Worm (Caenorhabditis elegans) whole organism, L2 larva: ENCODE results near the gene clc-4.

Experiments used
- C34F6.9 ChIP-seq: fragments of 150-350 bp; optimal IDR thresholded peaks from 2 replicates; lab custom pipeline; 2014; ENCODE audit warnings: missing biosample characterization, missing genetic modification characterization
- F13H6.1 ChIP-seq: sonication (generic microtip); optimal IDR thresholded peaks from 2 replicates; lab custom pipeline; 2016; ENCODE audit warnings: missing genetic modification characterization, missing compliant biosample characterization
- R02D3.7 ChIP-seq: fragments of 150-350 bp; optimal IDR thresholded peaks from 2 replicates; lab custom pipeline; 2014; ENCODE audit warnings: missing biosample characterization, missing genetic modification characterization
- Y55F3AM.14 ChIP-seq: fragments of 200-800 bp; sonication (Bioruptor generic); optimal IDR thresholded peaks from 2 replicates; lab custom pipeline; 2018; ENCODE audit warnings: mild to moderate bottlenecking, missing genetic modification characterization, missing compliant biosample characterization
- ZK546.5 ChIP-seq: sonication (generic microtip); optimal IDR thresholded peaks from 2 replicates; lab custom pipeline; 2017; ENCODE audit warnings: missing biosample characterization, missing genetic modification characterization
- alr-1 ChIP-seq: fragments of 150-350 bp; optimal IDR thresholded peaks from 2 replicates; lab custom pipeline; 2014; ENCODE audit warnings: missing biosample characterization, missing genetic modification characterization
- aly-2 ChIP-seq: fragments of 150-350 bp; optimal IDR thresholded peaks from 2 replicates; lab custom pipeline; 2014; ENCODE audit warnings: missing biosample characterization, missing genetic modification characterization
- ama-1 ChIP-seq: fragments of 150-350 bp; optimal IDR thresholded peaks from 2 replicates; lab custom pipeline; 2018; ENCODE audit warnings: inconsistent platforms
- blmp-1 ChIP-seq: sonication (generic microtip); optimal IDR thresholded peaks from 2 replicates; lab custom pipeline; 2017; ENCODE audit warnings: missing genetic modification characterization, mild to moderate bottlenecking, missing compliant biosample characterization, antibody characterized with exemption, moderate library complexity; ENCODE audit not compliant: insufficient read depth
- ceh-16 ChIP-seq: fragments of 150-350 bp; optimal IDR thresholded peaks from 2 replicates; lab custom pipeline; 2014; ENCODE audit warnings: missing biosample characterization, missing genetic modification characterization
- ceh-82 ChIP-seq: fragments of 150-350 bp; optimal IDR thresholded peaks from 2 replicates; lab custom pipeline; 2014; ENCODE audit warnings: missing biosample characterization, missing genetic modification characterization
- dmd-4 ChIP-seq: sonication (generic microtip); optimal IDR thresholded peaks from 2 replicates; lab custom pipeline; 2017; ENCODE audit warnings: missing biosample characterization, missing genetic modification characterization
- egl-27 ChIP-seq: sonication (generic microtip); optimal IDR thresholded peaks from 3 replicates; lab custom pipeline; 2017; ENCODE audit warnings: missing biosample characterization, missing genetic modification reagents, missing genetic modification characterization
- elt-3 ChIP-seq: sonication (generic microtip); optimal IDR thresholded peaks from 2 replicates; lab custom pipeline; 2017; ENCODE audit warnings: missing biosample characterization, missing genetic modification characterization
- fos-1 ChIP-seq: fragments of 150-350 bp; optimal IDR thresholded peaks from 2 replicates; lab custom pipeline; 2014; ENCODE audit warnings: missing biosample characterization, missing genetic modification characterization
- lin-11 ChIP-seq: fragments of 150-350 bp; sonication (generic microtip); optimal IDR thresholded peaks from 2 replicates; lab custom pipeline; 2014; ENCODE audit warnings: missing biosample characterization, missing genetic modification characterization, inconsistent platforms, mixed read lengths
- lin-13 ChIP-seq: fragments of 150-350 bp; optimal IDR thresholded peaks from 2 replicates; lab custom pipeline; 2014; ENCODE audit warnings: missing biosample characterization, missing genetic modification reagents, missing genetic modification characterization
- lin-39 ChIP-seq: fragments of 150-350 bp; optimal IDR thresholded peaks from 2 replicates; lab custom pipeline; 2014; ENCODE audit warnings: missing biosample characterization, missing genetic modification reagents, missing genetic modification characterization
- lsy-2 ChIP-seq, 2 experiments: fragments of 150-350 bp in 1 of 2; sonication (generic microtip) in 1 of 2; optimal IDR thresholded peaks; 2 replicates each; lab custom pipeline; 2014 to 2017; ENCODE audit warnings: missing biosample characterization in 2 of 2, missing genetic modification characterization in 2 of 2
- mab-5 ChIP-seq: fragments of 150-350 bp; optimal IDR thresholded peaks from 2 replicates; lab custom pipeline; 2014; ENCODE audit warnings: missing biosample characterization, missing genetic modification characterization
- mbf-1 ChIP-seq: sonication (generic microtip); optimal IDR thresholded peaks from 2 replicates; lab custom pipeline; 2017; ENCODE audit warnings: missing biosample characterization, missing genetic modification characterization
- mdl-1 ChIP-seq, 2 experiments: fragments of 150-350 bp in 1 of 2; sonication (generic microtip) in 1 of 2; optimal IDR thresholded peaks; 2 replicates each; lab custom pipeline; 2017; ENCODE audit warnings: missing biosample characterization in 2 of 2, missing genetic modification characterization in 2 of 2
- nhr-10 ChIP-seq: sonication (generic microtip); optimal IDR thresholded peaks from 2 replicates; lab custom pipeline; 2017; ENCODE audit warnings: missing biosample characterization, missing genetic modification characterization
- nhr-11 ChIP-seq: fragments of 150-350 bp; optimal IDR thresholded peaks from 2 replicates; lab custom pipeline; 2014; ENCODE audit warnings: missing biosample characterization, missing genetic modification characterization
- nhr-12 ChIP-seq: fragments of 150-350 bp; optimal IDR thresholded peaks from 2 replicates; lab custom pipeline; 2014; ENCODE audit warnings: missing biosample characterization, missing genetic modification characterization
- nhr-129 ChIP-seq: fragments of 150-350 bp; optimal IDR thresholded peaks from 2 replicates; lab custom pipeline; 2014; ENCODE audit warnings: missing biosample characterization, missing genetic modification characterization
- nhr-21 ChIP-seq: fragments of 150-350 bp; optimal IDR thresholded peaks from 2 replicates; lab custom pipeline; 2014; ENCODE audit warnings: missing biosample characterization, missing genetic modification characterization
- nhr-23 ChIP-seq: fragments of 150-350 bp; optimal IDR thresholded peaks from 2 replicates; lab custom pipeline; 2014; ENCODE audit warnings: missing biosample characterization, missing genetic modification reagents, missing genetic modification characterization
- nhr-237 ChIP-seq: fragments of 150-350 bp; optimal IDR thresholded peaks from 2 replicates; lab custom pipeline; 2014; ENCODE audit warnings: missing biosample characterization, missing genetic modification characterization
- nhr-6 ChIP-seq: fragments of 150-350 bp; optimal IDR thresholded peaks from 2 replicates; lab custom pipeline; 2014; ENCODE audit warnings: missing biosample characterization, missing genetic modification characterization
- nhr-77 ChIP-seq: fragments of 150-350 bp; optimal IDR thresholded peaks from 2 replicates; lab custom pipeline; 2014; ENCODE audit warnings: missing biosample characterization, missing genetic modification characterization
- peb-1 ChIP-seq: fragments of 150-350 bp; optimal IDR thresholded peaks from 2 replicates; lab custom pipeline; 2014; ENCODE audit warnings: missing biosample characterization, missing genetic modification characterization
- sem-4 ChIP-seq: fragments of 150-350 bp; optimal IDR thresholded peaks from 2 replicates; lab custom pipeline; 2014; ENCODE audit warnings: missing biosample characterization, missing genetic modification reagents, missing genetic modification characterization
- skn-1 ChIP-seq: sonication (generic microtip); optimal IDR thresholded peaks from 2 replicates; lab custom pipeline; 2017; ENCODE audit warnings: missing biosample characterization, missing genetic modification characterization
- sma-3 ChIP-seq: sonication (generic microtip); optimal IDR thresholded peaks from 2 replicates; lab custom pipeline; 2016; ENCODE audit warnings: missing genetic modification reagents, missing genetic modification characterization, missing compliant biosample characterization
- sma-9 ChIP-seq, 2 experiments: fragments of 150-350 bp in 1 of 2; sonication (generic microtip) in 1 of 2; optimal IDR thresholded peaks; 2 replicates each; lab custom pipeline; 2014 to 2016; ENCODE audit warnings: missing genetic modification characterization in 2 of 2, mild to moderate bottlenecking in 1 of 2, missing biosample characterization in 1 of 2, missing compliant biosample characterization in 1 of 2, missing genetic modification reagents in 1 of 2, moderate library complexity in 1 of 2
- snpc-4 ChIP-seq: fragments of 150-350 bp; optimal IDR thresholded peaks from 2 replicates; lab custom pipeline; 2014; ENCODE audit warnings: missing biosample characterization, missing genetic modification characterization
- unc-39 ChIP-seq: fragments of 150-350 bp; optimal IDR thresholded peaks from 2 replicates; lab custom pipeline; 2014; ENCODE audit warnings: missing biosample characterization, missing genetic modification characterization
- unc-55 ChIP-seq: fragments of 150-350 bp; sonication (generic microtip); optimal IDR thresholded peaks from 3 replicates; lab custom pipeline; 2014; ENCODE audit warnings: missing biosample characterization, missing genetic modification reagents, missing genetic modification characterization
- unc-62 ChIP-seq: fragments of 150-350 bp; optimal IDR thresholded peaks from 2 replicates; lab custom pipeline; 2014; ENCODE audit warnings: missing biosample characterization, missing genetic modification reagents, missing genetic modification characterization
- zag-1 ChIP-seq: fragments of 150-350 bp; optimal IDR thresholded peaks from 2 replicates; lab custom pipeline; 2014; ENCODE audit warnings: missing biosample characterization, missing genetic modification characterization
- ztf-1 ChIP-seq: fragments of 200-800 bp; sonication (Bioruptor generic); conservative IDR thresholded peaks from 2 replicates; pipeline ENCODE4 v1.3.6; 2022; ENCODE audit warnings: missing genetic modification characterization, missing compliant biosample characterization
- ztf-11 ChIP-seq: sonication (generic microtip); optimal IDR thresholded peaks from 2 replicates; lab custom pipeline; 2017; ENCODE audit warnings: missing biosample characterization, missing genetic modification characterization
- ztf-4 ChIP-seq: fragments of 150-350 bp; optimal IDR thresholded peaks from 2 replicates; lab custom pipeline; 2014; ENCODE audit warnings: missing biosample characterization, missing genetic modification characterization

The clc-4 gene

ce11 chrX:10783822-10784221 lies at the start of gene clc-4:
Gene clc-4, minus strand, starts transcription at chrX:10783922.
- no peak for TF ChIP-seq F13H6.1 (tag; lab: Kevin White, UChicago)
- no peak for TF ChIP-seq ZK546.5 (tag; lab: Kevin White, UChicago)
- TF ChIP-seq dmd-4 (tag; lab: Kevin White, UChicago): no peak
- no peak for TF ChIP-seq zag-1 (tag; lab: Kevin White, UChicago)
- no peak for TF ChIP-seq nhr-11 (tag; lab: Kevin White, UChicago)
- TF ChIP-seq mbf-1: no peak
- TF ChIP-seq nhr-237 (tag; lab: Kevin White, UChicago): no peak
- no peak for TF ChIP-seq nhr-77 (tag; lab: Kevin White, UChicago)
- TF ChIP-seq mab-5 (tag; lab: Kevin White, UChicago): no peak
- no peak for TF ChIP-seq lsy-2 (tag; optimal IDR thresholded peaks at IDR 0.05; lab: Kevin White, UChicago)
- no peak for TF ChIP-seq aly-2 (tag; lab: Kevin White, UChicago)
- TF ChIP-seq peb-1 (tag; lab: Kevin White, UChicago): no peak
- no peak for TF ChIP-seq lin-13 (GFP tag; lab: Kevin White, UChicago)
- TF ChIP-seq Y55F3AM.14 (GFP tag; lab: Kevin White, UChicago): no peak
- TF ChIP-seq sma-3 (GFP tag; lab: Kevin White, UChicago): no peak
- no peak for TF ChIP-seq ceh-82 (tag; lab: Kevin White, UChicago)
- TF ChIP-seq nhr-10 (tag; lab: Kevin White, UChicago): no peak

ce11 chrX:10821160-10821559 lies 37.4 kb upstream of the clc-4 start:
- no peak for TF ChIP-seq elt-3 (tag; lab: Kevin White, UChicago)
- no peak for TF ChIP-seq ztf-1 (GFP tag; lab: Robert Waterston, UW)
- TF ChIP-seq mbf-1: no peak
- no peak for TF ChIP-seq ceh-16 (tag; lab: Kevin White, UChicago)
- TF ChIP-seq F13H6.1 (tag; lab: Kevin White, UChicago): no peak
- TF ChIP-seq zag-1 (tag; lab: Kevin White, UChicago): no peak
- peak; percentile 5 for TF ChIP-seq nhr-21
- peak; percentile 66 for TF ChIP-seq unc-55 (GFP tag; lab: Kevin White, UChicago)
- no peak for TF ChIP-seq ceh-82 (tag; lab: Kevin White, UChicago)
- TF ChIP-seq dmd-4 (tag; lab: Kevin White, UChicago): no peak
- TF ChIP-seq snpc-4: no peak
- TF ChIP-seq alr-1 (tag; lab: Kevin White, UChicago): no peak
- no peak for TF ChIP-seq mab-5 (tag; lab: Kevin White, UChicago)
- TF ChIP-seq nhr-6 (tag; lab: Kevin White, UChicago): no peak
- TF ChIP-seq sma-3 (GFP tag; lab: Kevin White, UChicago): peak; percentile 2
- no peak for TF ChIP-seq unc-62
- no peak for TF ChIP-seq egl-27
- peak; percentile 59 for TF ChIP-seq sma-9 (GFP tag; optimal IDR thresholded peaks at IDR 0.05; lab: Kevin White, UChicago)
- no peak for TF ChIP-seq sma-9 (tag; optimal IDR thresholded peaks at IDR 0.05; lab: Kevin White, UChicago)
- no peak for TF ChIP-seq R02D3.7 (tag; lab: Kevin White, UChicago)
- no peak for TF ChIP-seq sem-4
- TF ChIP-seq blmp-1 (tag; lab: Kevin White, UChicago): no peak
- TF ChIP-seq ztf-11: no peak
- TF ChIP-seq ztf-4 (tag; lab: Kevin White, UChicago): no peak
- TF ChIP-seq nhr-237 (tag; lab: Kevin White, UChicago): no peak
- no peak for TF ChIP-seq fos-1 (tag; lab: Kevin White, UChicago)
- TF ChIP-seq skn-1 (tag; lab: Kevin White, UChicago): no peak
- no peak for TF ChIP-seq nhr-11 (tag; lab: Kevin White, UChicago)
- no peak for TF ChIP-seq nhr-12 (tag; lab: Kevin White, UChicago)
- TF ChIP-seq lin-11 (tag; lab: Kevin White, UChicago): peak; percentile 43
- TF ChIP-seq lin-39: no peak
- no peak for TF ChIP-seq unc-39
- no peak for TF ChIP-seq nhr-23 (tag; lab: Kevin White, UChicago)
- TF ChIP-seq mdl-1 (tag; optimal IDR thresholded peaks at IDR 0.05; lab: Kevin White, UChicago): peak in 1 of 2 experiments; percentile 30
- TF ChIP-seq ama-1: no peak
- TF ChIP-seq nhr-10 (tag; lab: Kevin White, UChicago): no peak
- TF ChIP-seq C34F6.9 (tag; lab: Kevin White, UChicago): peak; percentile 15
- no peak for TF ChIP-seq aly-2 (tag; lab: Kevin White, UChicago)
- TF ChIP-seq nhr-129 (tag; lab: Kevin White, UChicago): peak; percentile 80
